Worm (Caenorhabditis elegans) whole organism, late embryonic: ENCODE results near the gene T01D1.3.

Experiments
- ama-1 ChIP-seq: fragments of 150-350 bp; optimal IDR thresholded peaks from 2 replicates; lab custom pipeline; 2014
- ceh-19 ChIP-seq: fragments of 200-800 bp; sonication (Bioruptor generic); optimal IDR thresholded peaks from 2 replicates; lab custom pipeline; 2018; ENCODE audit warnings: mild to moderate bottlenecking, missing genetic modification characterization, missing compliant biosample characterization
- ceh-24 ChIP-seq: sonication (generic microtip); optimal IDR thresholded peaks from 2 replicates; lab custom pipeline; 2016; ENCODE audit warnings: mild to moderate bottlenecking, missing genetic modification characterization, missing compliant biosample characterization
- ceh-34 ChIP-seq: sonication (generic microtip); optimal IDR thresholded peaks from 2 replicates; lab custom pipeline; 2016; ENCODE audit warnings: mild to moderate bottlenecking, missing genetic modification characterization, missing compliant biosample characterization
- nfya-1 ChIP-seq: sonication (generic microtip); optimal IDR thresholded peaks from 2 replicates; lab custom pipeline; 2017; ENCODE audit warnings: missing genetic modification characterization, mild to moderate bottlenecking, missing compliant biosample characterization, antibody characterized with exemption, moderate library complexity
- pax-1 ChIP-seq: fragments of 150-350 bp; optimal IDR thresholded peaks from 2 replicates; lab custom pipeline; 2014; ENCODE audit warnings: missing biosample characterization, missing genetic modification characterization
- unc-55 ChIP-seq: sonication (generic microtip); optimal IDR thresholded peaks from 2 replicates; lab custom pipeline; 2017; ENCODE audit warnings: missing biosample characterization, missing genetic modification reagents, missing genetic modification characterization

DNA sequence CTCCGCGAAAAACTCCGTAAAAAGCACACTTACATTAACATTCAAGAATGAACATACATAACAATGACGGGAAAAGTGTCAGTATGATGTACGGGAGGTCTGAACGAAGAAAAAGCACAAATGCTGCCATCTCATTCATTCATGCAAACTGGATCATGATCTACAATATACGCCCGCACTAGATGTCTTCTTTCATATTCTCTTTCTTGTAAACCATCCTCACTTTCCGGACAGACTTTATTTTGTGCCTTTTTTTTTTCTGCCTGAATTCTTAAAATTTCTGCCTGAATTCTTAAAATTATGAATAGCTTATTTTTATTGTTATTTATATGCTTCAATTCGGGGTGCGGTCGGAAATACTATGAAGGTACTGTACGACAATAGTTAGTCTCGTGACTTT is 40.6 kb downstream of the T01D1.3 start, which contains the start of gene K10B4.1:
- no peak for TF ChIP-seq ceh-34 (tag; lab: Kevin White, UChicago)
- TF ChIP-seq ama-1 (lab: Kevin White, UChicago): no peak
- TF ChIP-seq pax-1 (tag; lab: Kevin White, UChicago): no peak
- TF ChIP-seq ceh-19 (GFP tag; lab: Kevin White, UChicago): no peak
- no peak for TF ChIP-seq ceh-24 (tag; lab: Kevin White, UChicago)
- TF ChIP-seq nfya-1 (tag; lab: Kevin White, UChicago): no peak
- TF ChIP-seq unc-55: no peak
